Worm (Caenorhabditis elegans): Measurements from ENCODE around the gene bcc-1.
A peak's percentile ranks its signal among the peaks of the same experiment; 100 is the strongest.

The bcc-1 gene

DNA sequence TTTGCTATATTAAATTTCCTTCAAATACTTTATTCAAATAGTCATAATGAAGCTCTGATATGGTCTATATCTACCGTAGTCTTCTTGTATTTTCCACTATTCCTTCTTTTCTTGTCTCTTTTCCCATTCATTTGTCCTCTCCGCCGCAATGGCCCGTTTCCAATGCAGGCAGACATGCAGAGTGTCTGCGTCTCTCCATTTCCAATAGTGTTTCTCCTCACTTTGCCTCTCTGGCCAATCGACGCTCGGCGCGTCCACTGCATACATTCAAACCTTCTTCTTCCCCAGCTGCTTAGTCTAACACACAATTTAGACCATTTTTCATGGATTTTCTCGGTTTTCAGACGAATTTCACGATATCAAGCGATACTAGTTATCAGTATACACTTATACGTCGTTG is 32.8 kb upstream of the bcc-1 start (continued):
- TF ChIP-seq mef-2 (tag; optimal IDR thresholded peaks at IDR 0.05): no peak
- TF ChIP-seq dsc-1 (tag; optimal IDR thresholded peaks at IDR 0.05): peak; percentile 41
- TF ChIP-seq unc-86 (tag; optimal IDR thresholded peaks at IDR 0.05): peak; percentile 38
- TF ChIP-seq nhr-19 (GFP tag; conservative IDR thresholded peaks at IDR 0.05): peak; percentile 58; the same call in 1 of the 2 replicates
- TF ChIP-seq skn-1 (tag; optimal IDR thresholded peaks at IDR 0.05): no peak

DNA sequence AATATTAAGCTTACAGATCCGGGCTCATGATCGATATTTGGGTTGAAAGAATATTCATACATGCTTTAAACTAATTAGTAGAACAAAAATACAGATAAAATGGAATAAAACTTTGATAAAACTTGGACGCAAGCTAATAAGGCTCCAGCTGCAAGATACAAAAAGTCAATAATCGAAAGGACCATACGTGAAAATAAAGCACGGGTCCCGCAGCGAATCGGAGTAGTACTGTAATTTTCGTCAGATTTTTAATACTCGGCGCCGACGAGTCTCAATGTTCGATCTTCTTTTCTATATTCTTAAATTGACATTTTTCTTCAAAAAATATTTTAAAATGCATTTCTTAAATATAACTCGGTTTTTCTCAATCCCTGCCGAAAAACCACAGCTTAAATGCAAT is 32.3 kb upstream of the bcc-1 start, which contains the start of gene spo-11:
TSS of gene spo-11 (minus strand) at position 189 of the 400 bp plus-strand sequence.
- no peak for TF ChIP-seq unc-98 (GFP tag; IDR thresholded peaks at IDR 0.05)

DNA sequence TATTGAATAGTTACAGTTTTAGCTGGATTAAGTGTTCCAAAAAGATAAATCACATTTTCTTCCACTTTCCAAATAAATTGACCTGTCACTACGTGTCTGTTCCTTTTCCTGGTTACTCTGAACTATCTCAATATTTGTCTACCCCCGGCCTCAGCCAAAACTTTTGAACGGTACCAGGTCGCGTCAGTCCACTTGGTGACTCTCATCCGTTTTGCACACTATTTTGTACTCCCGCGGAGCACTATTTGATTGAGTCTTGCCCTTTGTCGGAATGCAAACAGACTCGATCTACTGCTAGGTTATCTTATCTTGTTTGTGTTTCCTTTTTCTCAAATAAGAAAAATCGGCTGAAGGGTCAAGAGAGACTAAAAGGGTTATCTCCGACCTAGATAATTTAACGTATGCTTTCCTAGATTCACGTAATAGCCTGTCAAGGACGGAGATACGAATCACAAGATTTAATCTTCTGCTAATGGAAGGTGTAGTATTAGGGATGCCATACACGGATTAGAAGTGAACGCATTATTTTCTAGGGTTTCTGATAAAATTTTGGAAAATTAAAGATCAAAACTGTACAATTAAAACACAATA is 27.7 kb upstream of the bcc-1 start:
- TF ChIP-seq ztf-11 (tag; optimal IDR thresholded peaks at IDR 0.05) (no peak), mef-2 (tag; optimal IDR thresholded peaks at IDR 0.05) (no peak), rnt-1 (tag; optimal IDR thresholded peaks at IDR 0.05) (no peak), elt-2 (tag; optimal IDR thresholded peaks at IDR 0.05) (no peak), mdl-1 (tag; optimal IDR thresholded peaks at IDR 0.05) (no peak), nhr-237 (tag; optimal IDR thresholded peaks at IDR 0.05) (no peak), sox-4 (tag; optimal IDR thresholded peaks at IDR 0.05) (no peak), fkh-8 (tag; optimal IDR thresholded peaks at IDR 0.05) (no peak), nhr-90 (tag; optimal IDR thresholded peaks at IDR 0.05; ENCODE audit: poor library complexity) (no peak), mab-9 (GFP tag; IDR thresholded peaks at IDR 0.05) (no peak), nhr-77 (tag; optimal IDR thresholded peaks at IDR 0.05) (no peak), nhr-19 (GFP tag; conservative IDR thresholded peaks at IDR 0.05) (no peak), nhr-76 (tag; optimal IDR thresholded peaks at IDR 0.05) (no peak), ceh-8 (GFP tag; optimal IDR thresholded peaks at IDR 0.05) (no peak), nhr-11 (tag; optimal IDR thresholded peaks at IDR 0.05) (no peak), unc-130 (tag; optimal IDR thresholded peaks at IDR 0.05) (no peak), fkh-10 (GFP tag; optimal IDR thresholded peaks at IDR 0.05) (no peak), jun-1 (tag; optimal IDR thresholded peaks at IDR 0.05) (no peak), dsc-1 (tag; optimal IDR thresholded peaks at IDR 0.05) (no peak), nhr-85 (tag) (peak; percentile 84), mep-1 (tag; optimal IDR thresholded peaks at IDR 0.05) (peak; percentile 42), elt-3 (tag; optimal IDR thresholded peaks at IDR 0.05) (peak in 2 of 6 experiments; percentile 25 to 76), efl-1 (optimal IDR thresholded peaks at IDR 0.05) (no peak), efl-1 (GFP tag; optimal IDR thresholded peaks at IDR 0.05 in 1 of 2) (no peak), nhr-47 (tag; optimal IDR thresholded peaks at IDR 0.05) (no peak), unc-62 (GFP tag; optimal IDR thresholded peaks at IDR 0.05) (no peak), nhr-20 (tag; optimal IDR thresholded peaks at IDR 0.05) (no peak), ztf-4 (tag; optimal IDR thresholded peaks at IDR 0.05) (peak; percentile 11), lsy-2 (tag; optimal IDR thresholded peaks at IDR 0.05) (no peak), pax-3 (tag; optimal IDR thresholded peaks at IDR 0.05) (no peak), pqm-1 (tag; optimal IDR thresholded peaks at IDR 0.05) (no peak), pag-3 (tag; optimal IDR thresholded peaks at IDR 0.05; ENCODE audit: borderline replicate concordance, insufficient read depth) (no peak), ama-1 (optimal IDR thresholded peaks at IDR 0.05) (no peak), snpc-4 (tag; optimal IDR thresholded peaks at IDR 0.05) (no peak), egl-13 (tag; optimal IDR thresholded peaks at IDR 0.05) (no peak), swsn-7 (tag; optimal IDR thresholded peaks at IDR 0.05) (no peak), ceh-82 (tag; optimal IDR thresholded peaks at IDR 0.05) (no peak), aha-1 (tag; optimal IDR thresholded peaks at IDR 0.05) (no peak), blmp-1 (tag; optimal IDR thresholded peaks at IDR 0.05) (peak; percentile 77), sup-37 (GFP tag; optimal IDR thresholded peaks at IDR 0.05) (no peak), lin-14 (GFP tag; optimal IDR thresholded peaks at IDR 0.05) (peak; percentile 67)

All from whole organism, L1 larva.